Worm (Caenorhabditis elegans) whole organism, L1 larva: ENCODE data around the gene F59C12.4.

Experiments
- C04F5.9 ChIP-seq: sonication (generic microtip); optimal IDR thresholded peaks from 2 replicates; lab custom pipeline; 2016; ENCODE audit warnings: missing genetic modification characterization, missing compliant biosample characterization
- C16A3.4 ChIP-seq: fragments of 150-350 bp; optimal IDR thresholded peaks from 2 replicates; lab custom pipeline; 2014; ENCODE audit warnings: missing biosample characterization, missing genetic modification characterization
- C34B4.2 ChIP-seq: sonication (generic microtip); optimal IDR thresholded peaks from 2 replicates; lab custom pipeline; 2017; ENCODE audit warnings: mild to moderate bottlenecking, missing genetic modification characterization, missing compliant biosample characterization
- F16B12.6 ChIP-seq: fragments of 150-350 bp; optimal IDR thresholded peaks from 2 replicates; lab custom pipeline; 2014; ENCODE audit warnings: missing biosample characterization, missing genetic modification characterization
- Y116A8C.19 ChIP-seq: sonication (generic microtip); optimal IDR thresholded peaks from 2 replicates; lab custom pipeline; 2016; ENCODE audit warnings: missing compliant biosample characterization, missing genetic modification characterization, borderline replicate concordance
- aha-1 ChIP-seq: fragments of 150-350 bp; optimal IDR thresholded peaks from 2 replicates; lab custom pipeline; 2014; ENCODE audit warnings: missing biosample characterization, missing genetic modification characterization
- aly-2 ChIP-seq: fragments of 150-350 bp; optimal IDR thresholded peaks from 2 replicates; lab custom pipeline; 2014; ENCODE audit warnings: missing biosample characterization, missing genetic modification characterization
- blmp-1 ChIP-seq: fragments of 150-350 bp; optimal IDR thresholded peaks from 2 replicates; lab custom pipeline; 2014; ENCODE audit warnings: missing biosample characterization, missing genetic modification characterization
- ceh-8 ChIP-seq: fragments of 200-800 bp; sonication (Bioruptor generic); optimal IDR thresholded peaks from 2 replicates; lab custom pipeline; 2018; ENCODE audit warnings: mild to moderate bottlenecking, missing genetic modification characterization, moderate library complexity, missing compliant biosample characterization
- ceh-82 ChIP-seq, 3 experiments: fragments of 150-350 bp in 1 of 3; sonication (generic microtip) in 2 of 3; optimal IDR thresholded peaks; 2 replicates each; lab custom pipeline; 2014 to 2017; ENCODE audit warnings: missing biosample characterization in 3 of 3, missing genetic modification characterization in 3 of 3
- ceh-88 ChIP-seq: fragments of 200-800 bp; sonication (Bioruptor generic); IDR thresholded peaks from 2 replicates; pipeline ENCODE4 v1.3.6; 2022; ENCODE audit warnings: missing genetic modification characterization, missing compliant biosample characterization
- ceh-90 ChIP-seq: sonication (generic microtip); optimal IDR thresholded peaks from 2 replicates; lab custom pipeline; 2016; ENCODE audit warnings: missing genetic modification characterization, missing compliant biosample characterization
- ces-1 ChIP-seq: fragments of 150-350 bp; optimal IDR thresholded peaks from 2 replicates; lab custom pipeline; 2014; ENCODE audit warnings: missing biosample characterization, missing genetic modification reagents, missing genetic modification characterization
- dpl-1 ChIP-seq, 3 experiments: fragments of 150-350 bp in 2 of 3; sonication (generic microtip) in 1 of 3; optimal IDR thresholded peaks; 2 replicates each; lab custom pipeline; 2014 to 2017; ENCODE audit warnings: missing biosample characterization in 3 of 3, missing genetic modification characterization in 3 of 3, missing genetic modification reagents in 3 of 3
- dsc-1 ChIP-seq: sonication (generic microtip); optimal IDR thresholded peaks from 2 replicates; lab custom pipeline; 2016; ENCODE audit warnings: mild to moderate bottlenecking, missing genetic modification characterization, missing compliant biosample characterization
- efl-1 ChIP-seq, 4 experiments: fragments of 150-350 bp; optimal IDR thresholded peaks in 3 of 4; peaks in 1 of 4; 1 replicate in 1 of 4; 2 replicates in 3 of 4; lab custom pipeline; 2014; ENCODE audit warnings: missing biosample characterization in 2 of 4, missing genetic modification characterization in 2 of 4, missing genetic modification reagents in 2 of 4
- efl-3 ChIP-seq: fragments of 200-800 bp; sonication (Bioruptor generic); optimal IDR thresholded peaks from 2 replicates; lab custom pipeline; 2018; ENCODE audit warnings: mild to moderate bottlenecking, missing genetic modification characterization, missing compliant biosample characterization
- egl-27 ChIP-seq, 2 experiments: fragments of 150-350 bp in 1 of 2; sonication (generic microtip); optimal IDR thresholded peaks; 3 replicates each; lab custom pipeline; 2017 to 2018; ENCODE audit warnings: missing biosample characterization in 2 of 2, missing genetic modification characterization in 2 of 2, missing genetic modification reagents in 2 of 2
- elt-2 ChIP-seq: sonication (generic microtip); optimal IDR thresholded peaks from 2 replicates; lab custom pipeline; 2016; ENCODE audit warnings: missing genetic modification characterization, mild to moderate bottlenecking, inconsistent platforms, missing compliant biosample characterization, missing genetic modification reagents
- elt-3 ChIP-seq, 6 experiments: fragments of 150-350 bp in 1 of 6; sonication (generic microtip); optimal IDR thresholded peaks; 2 replicates each; lab custom pipeline; 2017 to 2018; ENCODE audit warnings: missing biosample characterization in 6 of 6, missing genetic modification characterization in 6 of 6, inconsistent platforms in 1 of 6
- ets-5 ChIP-seq: fragments of 200-800 bp; sonication (Bioruptor generic); IDR thresholded peaks from 2 replicates; pipeline ENCODE4 v1.3.6; 2022; ENCODE audit warnings: missing genetic modification characterization, missing compliant biosample characterization
- fkh-10 ChIP-seq: sonication (generic microtip); optimal IDR thresholded peaks from 2 replicates; lab custom pipeline; 2017; ENCODE audit warnings: missing biosample characterization, missing genetic modification reagents, missing genetic modification characterization
- fos-1 ChIP-seq: fragments of 150-350 bp; optimal IDR thresholded peaks from 2 replicates; lab custom pipeline; 2014; ENCODE audit warnings: missing biosample characterization, missing genetic modification characterization
- grh-1 ChIP-seq: fragments of 200-800 bp; sonication (Bioruptor generic); IDR thresholded peaks from 2 replicates; pipeline ENCODE4 v1.3.6; 2022; ENCODE audit warnings: missing genetic modification reagents, missing genetic modification characterization, missing compliant biosample characterization
- hpl-2 ChIP-seq: fragments of 150-350 bp; optimal IDR thresholded peaks from 2 replicates; lab custom pipeline; 2014; ENCODE audit warnings: missing biosample characterization, missing genetic modification reagents, missing genetic modification characterization
- isw-1 ChIP-seq: fragments of 200-800 bp; sonication (Bioruptor generic); IDR thresholded peaks from 2 replicates; pipeline ENCODE4 v1.3.6; 2022; ENCODE audit warnings: missing genetic modification characterization, missing compliant biosample characterization
- lin-13 ChIP-seq: fragments of 150-350 bp; optimal IDR thresholded peaks from 2 replicates; lab custom pipeline; 2014; ENCODE audit warnings: missing biosample characterization, missing genetic modification reagents, missing genetic modification characterization
- lin-14 ChIP-seq: fragments of 200-800 bp; sonication (Bioruptor generic); optimal IDR thresholded peaks from 2 replicates; lab custom pipeline; 2018; ENCODE audit warnings: mild to moderate bottlenecking, missing genetic modification characterization, moderate library complexity, missing compliant biosample characterization
- lin-35 ChIP-seq, 2 experiments: fragments of 150-350 bp; optimal IDR thresholded peaks; 2 replicates each; lab custom pipeline; 2014; ENCODE audit warnings: missing biosample characterization in 2 of 2, missing genetic modification characterization in 2 of 2, missing genetic modification reagents in 2 of 2
- lin-39 ChIP-seq: fragments of 150-350 bp; optimal IDR thresholded peaks from 2 replicates; lab custom pipeline; 2014; ENCODE audit warnings: missing biosample characterization, missing genetic modification reagents, missing genetic modification characterization
- lsy-2 ChIP-seq, 2 experiments: fragments of 150-350 bp; optimal IDR thresholded peaks; 2 replicates each; lab custom pipeline; 2014; ENCODE audit warnings: missing biosample characterization in 2 of 2, missing genetic modification characterization in 2 of 2
- mef-2 ChIP-seq: fragments of 150-350 bp; optimal IDR thresholded peaks from 2 replicates; lab custom pipeline; 2014; ENCODE audit warnings: missing biosample characterization, missing genetic modification characterization
- nhr-11 ChIP-seq: fragments of 150-350 bp; optimal IDR thresholded peaks from 2 replicates; lab custom pipeline; 2014; ENCODE audit warnings: missing biosample characterization, missing genetic modification characterization
- nhr-19 ChIP-seq: fragments of 200-800 bp; sonication (Bioruptor generic); conservative IDR thresholded peaks from 2 replicates; pipeline ENCODE4 v1.3.6; 2022; ENCODE audit warnings: missing genetic modification characterization, missing compliant biosample characterization
- nhr-20 ChIP-seq: sonication (generic microtip); optimal IDR thresholded peaks from 2 replicates; lab custom pipeline; 2016; ENCODE audit warnings: mild to moderate bottlenecking, missing genetic modification characterization, missing compliant biosample characterization
- nhr-47 ChIP-seq: sonication (generic microtip); optimal IDR thresholded peaks from 2 replicates; lab custom pipeline; 2016; ENCODE audit warnings: mild to moderate bottlenecking, missing genetic modification characterization, moderate library complexity, missing compliant biosample characterization
- nhr-71 ChIP-seq: sonication (generic microtip); optimal IDR thresholded peaks from 2 replicates; lab custom pipeline; 2016; ENCODE audit warnings: mild to moderate bottlenecking, missing genetic modification characterization, moderate library complexity, missing compliant biosample characterization
- pqm-1 ChIP-seq: sonication (generic microtip); optimal IDR thresholded peaks from 3 replicates; lab custom pipeline; 2017; ENCODE audit warnings: missing biosample characterization, missing genetic modification characterization
- rnt-1 ChIP-seq: sonication (generic microtip); optimal IDR thresholded peaks from 2 replicates; lab custom pipeline; 2016; ENCODE audit warnings: mild to moderate bottlenecking, missing genetic modification characterization, moderate library complexity, missing compliant biosample characterization
- snpc-4 ChIP-seq: fragments of 150-350 bp; optimal IDR thresholded peaks from 2 replicates; lab custom pipeline; 2014; ENCODE audit warnings: missing biosample characterization, missing genetic modification characterization
- snu-23 ChIP-seq: sonication (generic microtip); optimal IDR thresholded peaks from 2 replicates; lab custom pipeline; 2016; ENCODE audit warnings: missing genetic modification characterization, missing compliant biosample characterization
- sox-4 ChIP-seq: sonication (generic microtip); optimal IDR thresholded peaks from 2 replicates; lab custom pipeline; 2016; ENCODE audit warnings: missing genetic modification characterization, missing compliant biosample characterization
- sptf-1 ChIP-seq: fragments of 150-350 bp; optimal IDR thresholded peaks from 2 replicates; lab custom pipeline; 2014; ENCODE audit warnings: missing biosample characterization, missing genetic modification characterization
- sup-37 ChIP-seq: fragments of 200-800 bp; sonication (Bioruptor generic); optimal IDR thresholded peaks from 2 replicates; lab custom pipeline; 2018; ENCODE audit warnings: mild to moderate bottlenecking, missing genetic modification characterization, missing compliant biosample characterization
- tbx-2 ChIP-seq: sonication (generic microtip); optimal IDR thresholded peaks from 2 replicates; lab custom pipeline; 2016; ENCODE audit warnings: missing genetic modification characterization, missing compliant biosample characterization
- tlp-1 ChIP-seq: fragments of 150-350 bp; optimal IDR thresholded peaks from 2 replicates; lab custom pipeline; 2014; ENCODE audit warnings: missing biosample characterization, missing genetic modification characterization
- unc-130 ChIP-seq: fragments of 150-350 bp; optimal IDR thresholded peaks from 2 replicates; lab custom pipeline; 2017; ENCODE audit warnings: missing biosample characterization, missing genetic modification characterization, inconsistent platforms
- unc-30 ChIP-seq: sonication (generic microtip); optimal IDR thresholded peaks from 2 replicates; lab custom pipeline; 2017; ENCODE audit warnings: missing biosample characterization, missing genetic modification characterization
- unc-62 ChIP-seq: fragments of 150-350 bp; optimal IDR thresholded peaks from 2 replicates; lab custom pipeline; 2014; ENCODE audit warnings: missing biosample characterization, missing genetic modification reagents, missing genetic modification characterization
- unc-98 ChIP-seq: fragments of 200-800 bp; sonication (Bioruptor generic); IDR thresholded peaks from 2 replicates; pipeline ENCODE4 v1.3.6; 2022; ENCODE audit warnings: missing genetic modification characterization, missing compliant biosample characterization
- zag-1 ChIP-seq: fragments of 150-350 bp; optimal IDR thresholded peaks from 2 replicates; lab custom pipeline; 2014; ENCODE audit warnings: missing biosample characterization, missing genetic modification characterization
- zip-4 ChIP-seq: fragments of 200-800 bp; sonication (Bioruptor generic); optimal IDR thresholded peaks from 2 replicates; lab custom pipeline; 2018; ENCODE audit warnings: mild to moderate bottlenecking, missing genetic modification characterization, moderate library complexity, missing compliant biosample characterization
- ztf-11 ChIP-seq, 2 experiments: sonication (generic microtip); optimal IDR thresholded peaks; 2 replicates each; lab custom pipeline; 2016 to 2017; ENCODE audit warnings: missing genetic modification characterization in 2 of 2, missing biosample characterization in 1 of 2, missing compliant biosample characterization in 1 of 2

F59C12.4 gene

ce11 chrX:16558776-16559175 is 43.6 kb downstream of the F59C12.4 start (continued):
- TF ChIP-seq tlp-1 (tag; lab: Kevin White, UChicago) (no peak), unc-62 (no peak), fos-1 (tag; lab: Kevin White, UChicago) (peak; percentile 47), rnt-1 (tag; lab: Kevin White, UChicago) (peak; percentile 17), nhr-71 (tag; lab: Kevin White, UChicago) (peak; percentile 54), zag-1 (tag; lab: Kevin White, UChicago) (no peak), tbx-2 (tag; lab: Kevin White, UChicago) (peak; percentile 4), nhr-19 (GFP tag; lab: Robert Waterston, UW) (peak; percentile 42), pqm-1 (tag; lab: Kevin White, UChicago) (no peak), ceh-82 (tag; optimal IDR thresholded peaks at IDR 0.05; lab: Kevin White, UChicago) (no peak), egl-27 (tag; optimal IDR thresholded peaks at IDR 0.05; lab: Kevin White, UChicago) (no peak), unc-30 (tag; lab: Kevin White, UChicago) (no peak), sox-4 (tag; lab: Kevin White, UChicago) (no peak), nhr-11 (tag; lab: Kevin White, UChicago) (no peak), efl-1 (optimal IDR thresholded peaks at IDR 0.05; lab: Kevin White, UChicago) (no peak), efl-1 (GFP tag; optimal IDR thresholded peaks at IDR 0.05 in 1 of 2; lab: Kevin White, UChicago) (peak in 1 of 2 experiments; percentile 78), efl-3 (no peak), ceh-90 (no peak), lin-13 (GFP tag; lab: Kevin White, UChicago) (peak; percentile 2), Y116A8C.19 (no peak), zip-4 (GFP tag; lab: Kevin White, UChicago) (no peak), isw-1 (GFP tag; lab: Robert Waterston, UW) (no peak), nhr-20 (tag; lab: Kevin White, UChicago) (peak; percentile 51), unc-98 (no peak), unc-130 (tag; lab: Kevin White, UChicago) (no peak), dpl-1 (GFP tag; optimal IDR thresholded peaks at IDR 0.05; lab: Kevin White, UChicago) (no peak), aly-2 (tag; lab: Kevin White, UChicago) (no peak), sup-37 (GFP tag; lab: Kevin White, UChicago) (no peak), elt-2 (peak; percentile 13), lsy-2 (tag; optimal IDR thresholded peaks at IDR 0.05; lab: Kevin White, UChicago) (peak; percentile 14 to 23), grh-1 (GFP tag; lab: Robert Waterston, UW) (no peak), mef-2 (tag; lab: Kevin White, UChicago) (no peak), blmp-1 (no peak), nhr-47 (tag; lab: Kevin White, UChicago) (peak; percentile 52), F16B12.6 (no peak), ets-5 (GFP tag; lab: Robert Waterston, UW) (no peak), ceh-88 (GFP tag; lab: Robert Waterston, UW) (no peak), ces-1 (GFP tag; lab: Kevin White, UChicago) (no peak), sptf-1 (tag; lab: Kevin White, UChicago) (no peak), snpc-4 (tag; lab: Kevin White, UChicago) (no peak), C04F5.9 (no peak), lin-14 (GFP tag; lab: Kevin White, UChicago) (peak; percentile 41), ceh-8 (GFP tag; lab: Kevin White, UChicago) (no peak), elt-3 (tag; optimal IDR thresholded peaks at IDR 0.05; lab: Kevin White, UChicago) (no peak), hpl-2 (GFP tag; lab: Kevin White, UChicago) (no peak), C16A3.4 (tag; lab: Kevin White, UChicago) (peak; percentile 15), aha-1 (tag; lab: Kevin White, UChicago) (no peak), ztf-11 (tag; optimal IDR thresholded peaks at IDR 0.05; lab: Kevin White, UChicago) (no peak), dsc-1 (peak; percentile 9), lin-35 (GFP tag; optimal IDR thresholded peaks at IDR 0.05; lab: Kevin White, UChicago) (peak in 1 of 2 experiments; percentile 51), C34B4.2 (tag; lab: Kevin White, UChicago) (no peak), fkh-10 (GFP tag; lab: Kevin White, UChicago) (no peak), snu-23 (GFP tag; lab: Kevin White, UChicago) (peak; percentile 54), lin-39 (tag; lab: Kevin White, UChicago) (peak; percentile 39)
